Fruit fly (Drosophila melanogaster) whole organism, wandering third instar larva: ENCODE results near the gene Mst36Fa.

Experiments
- CG32264 ChIP-seq: fragments of 200-800 bp; sonication (Bioruptor generic); optimal IDR thresholded peaks from 2 replicates; lab custom pipeline; 2016; ENCODE audit warnings: missing biosample characterization, missing genetic modification characterization
- CG9705 ChIP-seq: fragments of 200-800 bp; sonication (Bioruptor generic); optimal IDR thresholded peaks from 2 replicates; lab custom pipeline; 2018; ENCODE audit warnings: missing biosample characterization, mild to moderate bottlenecking, missing genetic modification characterization
- CrebA ChIP-seq: fragments of 200-800 bp; sonication (Bioruptor generic); optimal IDR thresholded peaks from 2 replicates; lab custom pipeline; 2016; ENCODE audit warnings: missing biosample characterization, mild to moderate bottlenecking, missing genetic modification characterization, borderline replicate concordance
- Dif ChIP-seq: fragments of 200-275, 200-300 bp; sonication (Bioruptor generic); optimal IDR thresholded peaks from 2 replicates; lab custom pipeline; 2018; ENCODE audit warnings: missing biosample characterization, missing genetic modification characterization; ENCODE audit not compliant: partially characterized antibody
- GATAd ChIP-seq: sonication (Bioruptor generic); optimal IDR thresholded peaks from 2 replicates; lab custom pipeline; 2016; ENCODE audit warnings: missing biosample characterization, missing genetic modification characterization
- HLH106 ChIP-seq: fragments of 200-800 bp; optimal IDR thresholded peaks from 3 replicates; lab custom pipeline; 2019; ENCODE audit warnings: missing biosample characterization, mild to moderate bottlenecking, missing genetic modification characterization, moderate library complexity
- Hnf4 ChIP-seq: fragments of 200-800 bp; sonication (Bioruptor generic); optimal IDR thresholded peaks from 2 replicates; lab custom pipeline; 2016; ENCODE audit warnings: missing biosample characterization, mild to moderate bottlenecking, missing genetic modification characterization
- Hr78 ChIP-seq: fragments of >200 bp; optimal IDR thresholded peaks from 2 replicates; lab custom pipeline; 2017; ENCODE audit warnings: missing biosample characterization, missing genetic modification characterization
- Hr83 ChIP-seq: fragments of 200-300 bp; sonication (Bioruptor generic); optimal IDR thresholded peaks from 2 replicates; lab custom pipeline; 2016; ENCODE audit warnings: missing biosample characterization, mild to moderate bottlenecking, missing genetic modification characterization, moderate library complexity; ENCODE audit not compliant: poor library complexity, severe bottlenecking
- Jra ChIP-seq: sonication (Bioruptor generic); optimal IDR thresholded peaks from 2 replicates; lab custom pipeline; 2016; ENCODE audit warnings: missing biosample characterization, missing genetic modification characterization
- Mio ChIP-seq: sonication (Bioruptor generic); optimal IDR thresholded peaks from 2 replicates; lab custom pipeline; 2016; ENCODE audit warnings: missing biosample characterization, missing genetic modification characterization
- Myc ChIP-seq: fragments of >200 bp; optimal IDR thresholded peaks from 2 replicates; lab custom pipeline; 2017
- OdsH ChIP-seq: fragments of 200-800 bp; sonication (Bioruptor generic); optimal IDR thresholded peaks from 2 replicates; lab custom pipeline; 2016; ENCODE audit warnings: missing biosample characterization, mild to moderate bottlenecking, missing genetic modification characterization
- Rel ChIP-seq, 2 experiments: fragments of 200-800 bp; sonication (Bioruptor generic) in 1 of 2; optimal IDR thresholded peaks; 2 replicates in 1 of 2; 3 replicates in 1 of 2; lab custom pipeline; 2016 to 2019; ENCODE audit warnings: mild to moderate bottlenecking in 2 of 2, missing biosample characterization in 2 of 2, missing genetic modification characterization in 2 of 2, moderate library complexity in 1 of 2
- Sp1 ChIP-seq: fragments of 200-800 bp; sonication (Bioruptor generic); optimal IDR thresholded peaks from 3 replicates; lab custom pipeline; 2019; ENCODE audit warnings: missing biosample characterization, mild to moderate bottlenecking, missing genetic modification characterization, moderate library complexity
- Vsx2 ChIP-seq: fragments of 200-300, 225-300 bp; sonication (Bioruptor generic); optimal IDR thresholded peaks from 2 replicates; lab custom pipeline; 2018; ENCODE audit warnings: missing biosample characterization, missing genetic modification characterization; ENCODE audit not compliant: partially characterized antibody
- br ChIP-seq: fragments of 200-800 bp; sonication (Bioruptor generic); optimal IDR thresholded peaks from 2 replicates; lab custom pipeline; 2016; ENCODE audit warnings: missing biosample characterization, missing genetic modification characterization
- brk ChIP-seq: fragments of 200-800 bp; sonication (Bioruptor generic); optimal IDR thresholded peaks from 2 replicates; lab custom pipeline; 2016; ENCODE audit warnings: missing biosample characterization, mild to moderate bottlenecking, missing genetic modification characterization
- dmrt93B ChIP-seq: fragments of 200-800 bp; sonication (Bioruptor generic); optimal IDR thresholded peaks from 2 replicates; lab custom pipeline; 2018; ENCODE audit warnings: missing biosample characterization, mild to moderate bottlenecking, missing genetic modification characterization
- dsf ChIP-seq: sonication (Bioruptor generic); optimal IDR thresholded peaks from 2 replicates; lab custom pipeline; 2016; ENCODE audit warnings: missing biosample characterization, missing genetic modification characterization, borderline replicate concordance
- ey ChIP-seq: fragments of 200-800 bp; sonication (Bioruptor generic); optimal IDR thresholded peaks from 2 replicates; lab custom pipeline; 2016; ENCODE audit warnings: missing biosample characterization, missing genetic modification characterization
- foxo ChIP-seq, 2 experiments: fragments of 200-800 bp; sonication (Bioruptor generic); optimal IDR thresholded peaks; 2 replicates in 1 of 2; 3 replicates in 1 of 2; lab custom pipeline; 2016 to 2017; ENCODE audit warnings: missing biosample characterization in 2 of 2, missing genetic modification characterization in 2 of 2
- fru ChIP-seq: fragments of 200-800 bp; sonication (Bioruptor generic); optimal IDR thresholded peaks from 3 replicates; lab custom pipeline; 2016; ENCODE audit warnings: missing biosample characterization, mild to moderate bottlenecking, missing genetic modification characterization
- h ChIP-seq: fragments of 200-800 bp; sonication (Bioruptor generic); optimal IDR thresholded peaks from 3 replicates; lab custom pipeline; 2016; ENCODE audit warnings: missing biosample characterization, mild to moderate bottlenecking, missing genetic modification characterization
- jim ChIP-seq: fragments of 175-275, 200-325 bp; sonication (Bioruptor generic); optimal IDR thresholded peaks from 2 replicates; lab custom pipeline; 2016; ENCODE audit warnings: missing biosample characterization, mild to moderate bottlenecking, missing genetic modification characterization
- lola ChIP-seq: fragments of >200 bp; optimal IDR thresholded peaks from 2 replicates; lab custom pipeline; 2017; ENCODE audit warnings: missing biosample characterization, missing genetic modification characterization
- psq ChIP-seq: fragments of 200-800 bp; sonication (Bioruptor generic); optimal IDR thresholded peaks from 3 replicates; lab custom pipeline; 2017; ENCODE audit warnings: missing biosample characterization, mild to moderate bottlenecking, missing genetic modification characterization, moderate library complexity
- rgr ChIP-seq: fragments of 200-800 bp; sonication (Bioruptor generic); optimal IDR thresholded peaks from 3 replicates; lab custom pipeline; 2016; ENCODE audit warnings: missing biosample characterization, mild to moderate bottlenecking, missing genetic modification characterization
- sage ChIP-seq: fragments of 200-800 bp; sonication (Bioruptor generic); optimal IDR thresholded peaks from 2 replicates; lab custom pipeline; 2016; ENCODE audit warnings: missing biosample characterization, mild to moderate bottlenecking, missing genetic modification characterization
- sv ChIP-seq: fragments of 200-800 bp; sonication (Bioruptor generic); optimal IDR thresholded peaks from 3 replicates; lab custom pipeline; 2016; ENCODE audit warnings: missing biosample characterization, missing genetic modification characterization
- woc ChIP-seq: sonication (Bioruptor generic); optimal IDR thresholded peaks from 2 replicates; lab custom pipeline; 2016; ENCODE audit warnings: missing biosample characterization, mild to moderate bottlenecking, missing genetic modification characterization

Gene Mst36Fa

DNA sequence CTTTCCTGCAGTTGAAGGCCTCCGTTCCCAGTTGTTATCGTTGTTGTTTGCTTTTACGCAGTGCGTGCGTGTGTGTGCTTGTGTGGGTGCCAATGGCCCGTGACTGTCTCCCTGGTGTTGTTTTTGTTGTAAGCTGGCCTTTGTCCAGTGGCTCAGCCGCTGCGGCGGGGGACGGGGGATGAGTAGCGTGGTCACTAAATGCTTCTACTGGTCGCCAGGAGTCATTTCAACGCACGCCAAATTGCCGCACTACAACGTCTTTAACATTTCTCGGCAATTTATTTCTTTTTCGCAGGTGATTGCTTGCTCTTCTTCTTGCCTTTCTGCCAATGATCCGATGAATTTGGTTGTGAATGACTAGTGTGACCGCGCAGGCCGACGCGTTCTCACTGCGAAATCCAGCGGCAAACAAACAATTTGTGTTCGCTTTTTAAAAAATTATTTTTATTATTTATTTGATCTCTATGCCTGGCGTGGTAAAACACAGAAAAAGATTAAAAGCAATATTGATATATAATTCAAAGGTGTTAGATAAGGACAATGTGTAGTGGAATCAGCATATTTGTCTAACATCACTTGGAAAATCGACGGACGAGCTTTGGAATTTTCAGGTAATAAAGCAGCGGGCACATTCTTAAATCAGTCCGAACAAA lies 31.6 kb upstream of the Mst36Fa start, which contains the start of the genes Faf2 and Grip71 (continued):
- peak; percentile 72 for TF ChIP-seq fru (GFP tag; lab: Kevin White, UChicago)

DNA sequence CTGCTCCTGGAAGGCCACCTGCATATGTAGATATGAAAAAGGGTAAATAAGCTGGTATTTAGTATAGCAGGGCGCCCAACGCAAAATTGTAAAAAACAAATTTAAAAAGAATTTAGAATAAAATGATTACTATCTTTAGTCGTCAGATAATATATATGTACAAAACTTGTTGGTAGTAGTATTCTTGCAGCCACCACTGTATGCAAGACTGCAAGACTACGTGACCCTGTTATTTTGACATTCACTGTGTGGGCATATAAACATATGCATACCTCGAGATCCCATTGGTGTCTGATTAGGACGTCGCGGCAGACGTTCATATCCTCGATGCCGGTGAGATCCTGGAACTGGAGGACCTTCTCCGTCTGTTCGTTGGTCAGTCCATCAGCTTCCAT lies 31.0 kb upstream of the Mst36Fa start:
- TF ChIP-seq Hnf4 (GFP tag; lab: Kevin White, UChicago) = peak; percentile 63
- TF ChIP-seq CG32264 = peak; percentile 10
- no peak for TF ChIP-seq Vsx2 (GFP tag; lab: Kevin White, UChicago)
- TF ChIP-seq fru (GFP tag; lab: Kevin White, UChicago) = peak; percentile 53
- TF ChIP-seq psq (GFP tag; lab: Kevin White, UChicago) = no peak
- peak; percentile 36 for TF ChIP-seq OdsH (GFP tag; lab: Kevin White, UChicago)
- peak; percentile 38 for TF ChIP-seq br (GFP tag; lab: Kevin White, UChicago)
- peak in 1 of 2 experiments; percentile 54 for TF ChIP-seq foxo (GFP tag; optimal IDR thresholded peaks at IDR 0.05; lab: Kevin White, UChicago)
- no peak for TF ChIP-seq lola (GFP tag; lab: Kevin White, UChicago)
- peak; percentile 43 for TF ChIP-seq h (GFP tag; lab: Kevin White, UChicago)
- peak; percentile 59 for TF ChIP-seq rgr (GFP tag; lab: Kevin White, UChicago)
- no peak for TF ChIP-seq Jra (GFP tag; lab: Kevin White, UChicago)
- TF ChIP-seq ey (GFP tag; lab: Kevin White, UChicago) = peak; percentile 22
- no peak for TF ChIP-seq sage (GFP tag; lab: Kevin White, UChicago)
- TF ChIP-seq Dif (GFP tag; lab: Kevin White, UChicago) = no peak
- peak; percentile 25 for TF ChIP-seq Hr83 (GFP tag; lab: Kevin White, UChicago)

DNA sequence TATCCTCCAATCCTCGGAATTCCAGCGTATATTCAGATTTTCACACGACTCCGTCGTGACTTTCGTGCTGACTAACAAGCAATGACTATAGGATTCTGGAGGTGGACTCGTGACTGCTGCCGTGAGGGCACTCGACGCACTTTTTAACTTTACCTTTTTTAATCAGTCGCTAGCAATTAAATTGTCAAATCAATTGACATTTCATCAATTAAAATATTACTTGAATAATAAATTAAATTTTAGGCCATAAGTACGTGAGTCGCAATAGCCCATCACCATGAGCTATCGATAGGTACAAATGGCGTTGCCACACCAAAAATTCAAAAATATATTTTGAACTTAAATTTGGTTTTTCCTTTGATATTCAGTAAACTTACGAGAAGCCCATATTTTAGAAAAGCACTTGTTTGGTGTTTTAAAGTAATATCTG lies 28.8 kb upstream of the Mst36Fa start, which contains the start of gene Jwa:
Gene Jwa, minus strand, starts transcription at position 87 of the 430 bp plus-strand sequence.
- peak; percentile 85 to 98 for TF ChIP-seq foxo (GFP tag; optimal IDR thresholded peaks at IDR 0.05; lab: Kevin White, UChicago)
- TF ChIP-seq Jra (GFP tag; lab: Kevin White, UChicago) = peak; percentile 97
- TF ChIP-seq psq (GFP tag; lab: Kevin White, UChicago) = peak; percentile 88
- peak; percentile 37 for TF ChIP-seq Hr83 (GFP tag; lab: Kevin White, UChicago)
- peak; percentile 78 for TF ChIP-seq Mio (GFP tag; lab: Kevin White, UChicago)
- TF ChIP-seq Hnf4 (GFP tag; lab: Kevin White, UChicago) = peak; percentile 98
- peak; percentile 88 for TF ChIP-seq woc (GFP tag; lab: Kevin White, UChicago)
- TF ChIP-seq dsf (GFP tag; lab: Kevin White, UChicago) = peak; percentile 94
- no peak for TF ChIP-seq Rel (GFP tag; optimal IDR thresholded peaks at IDR 0.05; lab: Kevin White, UChicago)
- TF ChIP-seq Rel (tag; optimal IDR thresholded peaks at IDR 0.05; lab: Kevin White, UChicago) = peak; percentile 70
- TF ChIP-seq CG9705 (GFP tag; lab: Kevin White, UChicago) = peak; percentile 74
- TF ChIP-seq sv (GFP tag; lab: Kevin White, UChicago) = peak; percentile 89
- peak; percentile 92 for TF ChIP-seq fru (GFP tag; lab: Kevin White, UChicago)
- TF ChIP-seq CrebA (GFP tag; lab: Kevin White, UChicago) = no peak
- no peak for TF ChIP-seq brk (GFP tag; lab: Kevin White, UChicago)
- no peak for TF ChIP-seq GATAd
- peak; percentile 84 for TF ChIP-seq HLH106
- peak; percentile 96 for TF ChIP-seq br (GFP tag; lab: Kevin White, UChicago)
- TF ChIP-seq h (GFP tag; lab: Kevin White, UChicago) = peak; percentile 90
- TF ChIP-seq OdsH (GFP tag; lab: Kevin White, UChicago) = peak; percentile 90
- peak; percentile 57 for TF ChIP-seq sage (GFP tag; lab: Kevin White, UChicago)
- no peak for TF ChIP-seq Hr78 (GFP tag; lab: Kevin White, UChicago)
- no peak for TF ChIP-seq Dif (GFP tag; lab: Kevin White, UChicago)
- TF ChIP-seq jim (GFP tag; lab: Kevin White, UChicago) = peak; percentile 27
- peak; percentile 93 for TF ChIP-seq Sp1
- TF ChIP-seq ey (GFP tag; lab: Kevin White, UChicago) = peak; percentile 91
- peak; percentile 68 for TF ChIP-seq dmrt93B
- no peak for TF ChIP-seq lola (GFP tag; lab: Kevin White, UChicago)
- peak; percentile 65 for TF ChIP-seq CG32264
- no peak for TF ChIP-seq Myc (lab: Kevin White, UChicago)
- peak; percentile 98 for TF ChIP-seq rgr (GFP tag; lab: Kevin White, UChicago)
